Worm (Caenorhabditis elegans) whole organism, mixed stage, embryonic: Measurements from ENCODE around the gene nhr-219.

Experiments used
- M03D4.4 ChIP-seq: sonication (generic microtip); optimal IDR thresholded peaks from 2 replicates; lab custom pipeline; 2017; ENCODE audit warnings: mild to moderate bottlenecking, missing genetic modification characterization, missing compliant biosample characterization
- bed-3 ChIP-seq: fragments of 200-800 bp; sonication (Bioruptor generic); optimal IDR thresholded peaks from 3 replicates; lab custom pipeline; 2018; ENCODE audit warnings: mild to moderate bottlenecking, missing genetic modification characterization, moderate library complexity, missing compliant biosample characterization
- blmp-1 ChIP-seq: fragments of 150-350 bp; optimal IDR thresholded peaks from 2 replicates; lab custom pipeline; 2014; ENCODE audit warnings: missing biosample characterization, missing genetic modification characterization
- ceh-39 ChIP-seq: fragments of 150-350 bp; optimal IDR thresholded peaks from 2 replicates; lab custom pipeline; 2014; ENCODE audit warnings: missing biosample characterization, missing genetic modification characterization
- ceh-43 ChIP-seq: fragments of 200-800 bp; sonication (Bioruptor generic); optimal IDR thresholded peaks from 2 replicates; lab custom pipeline; 2018; ENCODE audit warnings: mild to moderate bottlenecking, missing genetic modification characterization, moderate library complexity, missing compliant biosample characterization
- ces-1 ChIP-seq: fragments of 150-350 bp; optimal IDR thresholded peaks from 2 replicates; lab custom pipeline; 2014; ENCODE audit warnings: missing biosample characterization, missing genetic modification reagents, missing genetic modification characterization
- drap-1 ChIP-seq: fragments of 200-800 bp; sonication (Bioruptor generic); optimal IDR thresholded peaks from 3 replicates; lab custom pipeline; 2018; ENCODE audit warnings: mild to moderate bottlenecking, missing genetic modification characterization, missing compliant biosample characterization
- elt-1 ChIP-seq: sonication (generic microtip); optimal IDR thresholded peaks from 2 replicates; lab custom pipeline; 2017; ENCODE audit warnings: missing genetic modification characterization, mild to moderate bottlenecking, missing compliant biosample characterization, antibody characterized with exemption, moderate library complexity, borderline replicate concordance; ENCODE audit not compliant: insufficient read depth
- elt-3 ChIP-seq: fragments of 150-350 bp; optimal IDR thresholded peaks from 2 replicates; lab custom pipeline; 2014; ENCODE audit warnings: missing biosample characterization, missing genetic modification characterization
- flh-1 ChIP-seq: fragments of 200-800 bp; sonication (Bioruptor generic); optimal IDR thresholded peaks from 2 replicates; lab custom pipeline; 2018; ENCODE audit warnings: mild to moderate bottlenecking, missing genetic modification characterization, moderate library complexity, missing compliant biosample characterization
- ham-2 ChIP-seq: fragments of 200-800 bp; sonication (Bioruptor generic); optimal IDR thresholded peaks from 2 replicates; lab custom pipeline; 2018; ENCODE audit warnings: mild to moderate bottlenecking, missing genetic modification characterization, missing compliant biosample characterization
- hlh-1 ChIP-seq: fragments of 150-350 bp; optimal IDR thresholded peaks from 2 replicates; lab custom pipeline; 2014; ENCODE audit warnings: missing biosample characterization, missing genetic modification reagents, missing genetic modification characterization
- lin-13 ChIP-seq: fragments of 150-350 bp; optimal IDR thresholded peaks from 2 replicates; lab custom pipeline; 2014; ENCODE audit warnings: missing biosample characterization, missing genetic modification characterization
- lin-32 ChIP-seq: fragments of 200-800 bp; sonication (Bioruptor generic); optimal IDR thresholded peaks from 2 replicates; lab custom pipeline; 2018; ENCODE audit warnings: mild to moderate bottlenecking, missing genetic modification characterization, missing compliant biosample characterization
- lsy-2 ChIP-seq: fragments of 150-350 bp; optimal IDR thresholded peaks from 2 replicates; lab custom pipeline; 2014; ENCODE audit warnings: missing biosample characterization, missing genetic modification characterization
- mab-5 ChIP-seq: fragments of 150-350 bp; optimal IDR thresholded peaks from 2 replicates; lab custom pipeline; 2014; ENCODE audit warnings: missing biosample characterization, missing genetic modification characterization
- mep-1 ChIP-seq: fragments of 150-350 bp; optimal IDR thresholded peaks from 2 replicates; lab custom pipeline; 2017; ENCODE audit warnings: missing biosample characterization, missing genetic modification reagents, missing genetic modification characterization, inconsistent platforms
- nhr-12 ChIP-seq: fragments of 150-350 bp; optimal IDR thresholded peaks from 2 replicates; lab custom pipeline; 2014; ENCODE audit warnings: missing biosample characterization, missing genetic modification characterization
- nhr-2 ChIP-seq: fragments of 150-350 bp; optimal IDR thresholded peaks from 2 replicates; lab custom pipeline; 2014; ENCODE audit warnings: missing biosample characterization, missing genetic modification characterization
- nhr-237 ChIP-seq: fragments of 150-350 bp; optimal IDR thresholded peaks from 2 replicates; lab custom pipeline; 2014; ENCODE audit warnings: missing biosample characterization, missing genetic modification characterization
- nhr-28 ChIP-seq: fragments of 150-350 bp; optimal IDR thresholded peaks from 2 replicates; lab custom pipeline; 2014; ENCODE audit warnings: missing biosample characterization, missing genetic modification characterization
- nhr-76 ChIP-seq: sonication (generic microtip); optimal IDR thresholded peaks from 2 replicates; lab custom pipeline; 2017; ENCODE audit warnings: missing biosample characterization, missing genetic modification characterization
- pha-4 ChIP-seq: fragments of 150-350 bp; optimal IDR thresholded peaks from 2 replicates; lab custom pipeline; 2018; ENCODE audit warnings: missing biosample characterization, missing genetic modification reagents, missing genetic modification characterization
- sem-2 ChIP-seq: fragments of 200-800 bp; sonication (Bioruptor generic); optimal IDR thresholded peaks from 2 replicates; lab custom pipeline; 2018; ENCODE audit warnings: mild to moderate bottlenecking, missing genetic modification characterization, missing compliant biosample characterization
- snpc-4 ChIP-seq: fragments of 150-350 bp; optimal IDR thresholded peaks from 2 replicates; lab custom pipeline; 2014; ENCODE audit warnings: missing biosample characterization, missing genetic modification characterization
- sptf-1 ChIP-seq: sonication (generic microtip); optimal IDR thresholded peaks from 2 replicates; lab custom pipeline; 2017; ENCODE audit warnings: mild to moderate bottlenecking, missing genetic modification characterization, moderate library complexity, missing compliant biosample characterization
- tbx-8 ChIP-seq: fragments of 200-800 bp; sonication (Bioruptor generic); optimal IDR thresholded peaks from 2 replicates; lab custom pipeline; 2018; ENCODE audit warnings: mild to moderate bottlenecking, missing genetic modification characterization, moderate library complexity, missing compliant biosample characterization
- unc-120 ChIP-seq: sonication (generic microtip); optimal IDR thresholded peaks from 2 replicates; lab custom pipeline; 2017; ENCODE audit warnings: missing genetic modification characterization, missing compliant biosample characterization; ENCODE audit not compliant: poor library complexity, severe bottlenecking
- unc-39 ChIP-seq: fragments of 150-350 bp; optimal IDR thresholded peaks from 2 replicates; lab custom pipeline; 2014; ENCODE audit warnings: missing biosample characterization, missing genetic modification characterization
- unc-62 ChIP-seq: fragments of 150-350 bp; optimal IDR thresholded peaks from 2 replicates; lab custom pipeline; 2014; ENCODE audit warnings: missing biosample characterization, missing genetic modification reagents, missing genetic modification characterization
- zip-8 ChIP-seq: fragments of 150-350 bp; optimal IDR thresholded peaks from 2 replicates; lab custom pipeline; 2014; ENCODE audit warnings: missing biosample characterization, missing genetic modification characterization

Gene nhr-219

ce11 chrV:8974889-8975422 lies 9.0 kb upstream of the nhr-219 start, which contains the start of gene nhr-143:
Gene nhr-143, minus strand, starts transcription at chrV:8974939.
- TF ChIP-seq snpc-4 (no peak), unc-120 (tag; lab: Kevin White, UChicago) (no peak), nhr-76 (tag; lab: Kevin White, UChicago) (no peak), ham-2 (GFP tag; lab: Kevin White, UChicago) (no peak), bed-3 (no peak), hlh-1 (tag; lab: Kevin White, UChicago) (no peak), lsy-2 (no peak), elt-3 (tag; lab: Kevin White, UChicago) (no peak), ces-1 (no peak), zip-8 (tag; lab: Kevin White, UChicago) (no peak), ceh-39 (tag; lab: Kevin White, UChicago) (no peak), lin-13 (tag; lab: Kevin White, UChicago) (no peak), ceh-43 (no peak), nhr-28 (tag; lab: Kevin White, UChicago) (no peak), elt-1 (no peak)

ce11 chrV:8972271-8972670 lies 6.3 kb upstream of the nhr-219 start, which contains the start of gene nhr-195:
Gene nhr-195, minus strand, starts transcription at chrV:8972371.
- TF ChIP-seq lsy-2 (no peak), elt-3 (tag; lab: Kevin White, UChicago) (no peak), sem-2 (GFP tag; lab: Kevin White, UChicago) (no peak), zip-8 (tag; lab: Kevin White, UChicago) (no peak), bed-3 (no peak), mab-5 (tag; lab: Kevin White, UChicago) (no peak), hlh-1 (tag; lab: Kevin White, UChicago) (no peak), unc-39 (tag; lab: Kevin White, UChicago) (no peak), sptf-1 (tag; lab: Kevin White, UChicago) (no peak), ceh-39 (tag; lab: Kevin White, UChicago) (no peak), ces-1 (no peak), lin-13 (tag; lab: Kevin White, UChicago) (no peak), snpc-4 (no peak), M03D4.4 (tag; lab: Kevin White, UChicago) (no peak), mep-1 (no peak), tbx-8 (GFP tag; lab: Kevin White, UChicago) (no peak), ham-2 (GFP tag; lab: Kevin White, UChicago) (no peak)

ce11 chrV:8964055-8964758 lies 1.8 kb downstream of the nhr-219 start, which contains the start of gene nhr-44:
Gene nhr-44, minus strand, starts transcription at chrV:8964105.
- TF ChIP-seq ham-2 (GFP tag; lab: Kevin White, UChicago) (no peak), pha-4 (tag; lab: Kevin White, UChicago) (peak; percentile 50), lin-13 (tag; lab: Kevin White, UChicago) (no peak), bed-3 (no peak), elt-1 (peak; percentile 18)

DNA sequence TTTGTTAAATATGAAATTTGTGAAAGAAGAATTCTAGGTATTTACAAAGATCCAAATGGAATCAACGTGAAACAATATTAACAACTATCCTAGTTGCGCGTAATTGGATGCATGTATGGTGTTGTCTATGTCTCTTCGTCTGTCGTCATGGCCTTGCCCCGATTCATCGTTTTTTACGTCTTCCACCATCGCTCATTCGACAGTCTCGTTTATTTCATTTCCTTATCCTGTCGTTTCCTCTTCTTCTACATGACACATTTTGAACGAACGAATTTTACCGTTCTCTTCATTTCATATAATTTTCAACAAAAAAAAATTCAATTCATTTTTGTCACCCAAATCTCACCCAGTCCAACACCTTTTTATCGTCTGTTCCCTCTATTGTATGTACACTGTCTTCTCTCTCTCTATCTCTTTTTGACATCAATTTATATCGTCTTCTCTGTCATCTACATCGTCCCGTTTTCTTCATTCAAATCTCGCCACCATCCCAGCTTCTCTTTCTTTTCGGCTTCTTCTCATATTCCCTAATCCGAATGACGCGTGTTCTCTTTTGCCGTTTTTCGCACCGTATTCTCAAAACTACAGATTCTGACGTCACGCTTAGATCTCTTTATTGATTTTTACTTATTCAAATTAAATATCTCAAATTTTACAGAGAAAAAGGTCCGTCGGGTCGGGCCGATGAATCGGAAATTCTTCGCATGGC lies 9.4 kb downstream of the nhr-219 start, which contains the start of gene ttc-17:
Gene ttc-17, plus strand, starts transcription at position 659 of the 709 bp plus-strand sequence.
- TF ChIP-seq unc-62 (GFP tag; lab: Kevin White, UChicago) (no peak), pha-4 (tag; lab: Kevin White, UChicago) (no peak), lin-32 (GFP tag; lab: Kevin White, UChicago) (no peak), drap-1 (GFP tag; lab: Kevin White, UChicago) (no peak), mab-5 (tag; lab: Kevin White, UChicago) (no peak), flh-1 (GFP tag; lab: Kevin White, UChicago) (no peak), snpc-4 (no peak), ham-2 (GFP tag; lab: Kevin White, UChicago) (peak; percentile 17), tbx-8 (GFP tag; lab: Kevin White, UChicago) (no peak), nhr-12 (tag; lab: Kevin White, UChicago) (no peak), blmp-1 (no peak), nhr-76 (tag; lab: Kevin White, UChicago) (no peak), lsy-2 (no peak), nhr-2 (no peak), nhr-237 (no peak), ces-1 (peak; percentile 34)
